Worm (Caenorhabditis elegans): Measurements from ENCODE around the gene gadr-4.

gadr-4 gene

DNA sequence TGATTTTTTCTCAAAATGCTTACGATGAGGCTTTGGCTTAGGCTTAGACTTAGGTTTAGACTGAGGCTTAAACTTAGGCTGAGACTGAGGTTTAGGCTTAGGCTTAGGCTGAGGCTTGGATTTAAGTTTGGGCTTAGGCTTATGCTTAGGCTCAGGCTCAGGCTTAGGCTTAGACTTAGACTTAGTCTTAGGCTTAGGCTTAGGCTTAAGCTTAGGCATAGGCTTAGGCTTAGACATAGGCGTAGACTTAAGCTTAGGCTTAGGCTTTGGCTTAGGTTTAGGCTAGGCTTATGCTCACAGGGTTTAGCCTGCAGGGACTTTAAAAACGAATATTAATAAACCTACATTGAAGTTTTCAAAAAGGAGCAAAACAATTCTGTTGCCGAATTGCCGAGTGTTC lies 19.5 kb upstream of the gadr-4 start:
- TF ChIP-seq blmp-1 (tag; optimal IDR thresholded peaks at IDR 0.05) (no peak), ham-2 (GFP tag; optimal IDR thresholded peaks at IDR 0.05) (peak; percentile 19), nhr-237 (tag; optimal IDR thresholded peaks at IDR 0.05) (no peak), ces-1 (GFP tag; optimal IDR thresholded peaks at IDR 0.05) (no peak), nhr-2 (tag; optimal IDR thresholded peaks at IDR 0.05) (no peak), pha-4 (tag; optimal IDR thresholded peaks at IDR 0.05) (no peak), flh-1 (GFP tag; optimal IDR thresholded peaks at IDR 0.05) (no peak), elt-1 (tag; optimal IDR thresholded peaks at IDR 0.05; ENCODE audit: borderline replicate concordance, insufficient read depth) (no peak)

DNA sequence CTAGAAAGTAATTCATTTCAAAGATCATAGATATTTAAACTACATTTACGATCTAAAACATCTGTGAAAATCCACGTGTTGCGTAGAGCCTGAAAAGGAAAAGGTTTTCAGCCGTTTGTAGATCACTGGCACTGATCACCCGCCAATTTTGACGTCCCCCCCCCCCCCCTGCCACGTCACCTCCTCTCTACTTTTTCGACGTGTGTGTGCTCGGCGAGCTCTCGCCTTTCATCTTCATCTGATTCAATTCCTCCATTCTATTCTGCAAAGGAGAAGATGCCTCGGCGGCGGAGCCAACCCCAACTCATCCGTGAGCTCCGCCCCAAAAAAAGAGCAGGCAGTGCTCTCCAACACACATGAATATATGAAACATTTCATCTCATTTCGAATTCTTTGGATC lies 18.8 kb upstream of the gadr-4 start:
- TF ChIP-seq ces-1 (GFP tag; optimal IDR thresholded peaks at IDR 0.05) (no peak), ceh-43 (GFP tag; optimal IDR thresholded peaks at IDR 0.05) (no peak), lin-13 (tag; optimal IDR thresholded peaks at IDR 0.05) (no peak), elt-3 (tag; optimal IDR thresholded peaks at IDR 0.05) (no peak), lin-32 (GFP tag; optimal IDR thresholded peaks at IDR 0.05) (no peak), sem-2 (GFP tag; optimal IDR thresholded peaks at IDR 0.05) (no peak), unc-120 (tag; optimal IDR thresholded peaks at IDR 0.05; ENCODE audit: poor library complexity, severe bottlenecking) (no peak)

DNA sequence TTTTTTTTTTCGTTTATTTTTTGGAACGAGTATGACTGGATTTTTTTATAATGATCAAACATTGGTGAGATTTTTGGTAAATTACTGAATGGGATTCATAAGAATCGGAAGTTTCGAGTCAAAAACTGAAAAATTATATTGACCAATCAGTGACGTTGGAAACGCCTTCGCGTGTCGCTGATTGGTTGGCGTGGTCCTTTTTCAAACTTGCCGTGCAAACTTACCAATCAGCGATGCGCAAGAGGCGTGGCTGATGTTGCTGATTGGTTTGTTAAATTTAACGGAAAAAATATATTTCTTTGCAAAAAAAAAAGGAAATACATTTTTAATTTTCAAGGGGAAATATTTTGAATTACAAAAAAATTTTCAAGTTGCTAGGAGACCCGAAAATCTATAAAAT lies 12.3 kb upstream of the gadr-4 start:
- TF ChIP-seq ceh-83 (GFP tag; optimal IDR thresholded peaks at IDR 0.05) (no peak), elt-3 (tag; optimal IDR thresholded peaks at IDR 0.05) (no peak), blmp-1 (tag; optimal IDR thresholded peaks at IDR 0.05) (no peak), unc-120 (tag; optimal IDR thresholded peaks at IDR 0.05; ENCODE audit: poor library complexity, severe bottlenecking) (no peak), mls-2 (tag; optimal IDR thresholded peaks at IDR 0.05) (no peak), ham-2 (GFP tag; optimal IDR thresholded peaks at IDR 0.05) (no peak)

DNA sequence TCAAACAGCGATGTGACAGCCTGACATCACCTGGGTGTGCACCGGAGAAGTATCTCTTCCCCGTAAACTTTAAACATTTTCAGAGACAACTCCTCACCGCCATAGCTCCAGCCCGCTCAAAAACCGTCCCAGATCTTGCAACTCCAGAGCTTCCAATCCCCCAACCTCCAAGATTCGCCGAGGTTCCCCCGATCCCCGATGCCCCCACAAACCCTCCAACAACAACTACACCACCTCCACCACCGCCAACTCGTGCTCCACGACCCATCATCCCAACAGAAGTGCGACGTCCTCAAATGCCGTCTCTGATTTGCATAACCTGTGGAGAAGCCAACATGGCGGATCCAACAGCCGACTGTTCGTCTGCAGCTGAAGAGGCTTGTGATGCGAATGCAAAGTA lies 8.7 kb upstream of the gadr-4 start:
- no peak for TF ChIP-seq sem-2 (GFP tag; optimal IDR thresholded peaks at IDR 0.05)
- TF ChIP-seq sptf-1 (tag; optimal IDR thresholded peaks at IDR 0.05) = no peak
- no peak for TF ChIP-seq ztf-11 (tag; optimal IDR thresholded peaks at IDR 0.05)
- TF ChIP-seq ceh-83 (GFP tag; optimal IDR thresholded peaks at IDR 0.05) = no peak
- no peak for TF ChIP-seq mep-1 (tag; optimal IDR thresholded peaks at IDR 0.05)
- no peak for TF ChIP-seq M03D4.4 (tag; optimal IDR thresholded peaks at IDR 0.05)
- TF ChIP-seq ceh-39 (tag; optimal IDR thresholded peaks at IDR 0.05) = no peak
- TF ChIP-seq nhr-2 (tag; optimal IDR thresholded peaks at IDR 0.05) = no peak
- no peak for TF ChIP-seq ceh-43 (GFP tag; optimal IDR thresholded peaks at IDR 0.05)
- TF ChIP-seq lsy-2 (tag; optimal IDR thresholded peaks at IDR 0.05) = no peak
- no peak for TF ChIP-seq hlh-1 (tag; optimal IDR thresholded peaks at IDR 0.05)
- TF ChIP-seq blmp-1 (tag; optimal IDR thresholded peaks at IDR 0.05) = no peak
- no peak for TF ChIP-seq mls-2 (tag; optimal IDR thresholded peaks at IDR 0.05)

DNA sequence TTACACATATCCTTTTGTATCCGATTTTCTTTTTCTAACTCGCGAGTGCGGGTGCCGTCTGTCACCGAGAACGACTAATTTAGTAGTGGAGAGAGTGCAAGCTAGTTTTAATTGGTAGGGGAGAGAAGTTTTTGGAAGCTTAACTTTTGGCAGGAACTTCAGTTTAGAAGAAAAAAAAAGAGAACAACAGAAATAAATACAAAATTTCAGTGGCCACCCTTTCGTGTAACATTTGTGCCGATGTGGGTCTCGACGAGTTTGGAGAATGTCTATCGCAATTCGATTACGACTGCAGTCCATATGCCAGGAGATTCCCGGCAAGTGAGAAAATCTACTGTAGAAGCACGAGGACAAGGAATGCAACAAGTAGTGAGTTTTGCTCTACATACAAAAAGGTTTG lies 5.8 kb upstream of the gadr-4 start:
- TF ChIP-seq zip-8 (tag; optimal IDR thresholded peaks at IDR 0.05) = no peak
- TF ChIP-seq unc-120 (tag; optimal IDR thresholded peaks at IDR 0.05; ENCODE audit: poor library complexity, severe bottlenecking) = no peak
- no peak for TF ChIP-seq bed-3 (GFP tag; optimal IDR thresholded peaks at IDR 0.05)
- TF ChIP-seq hlh-1 (tag; optimal IDR thresholded peaks at IDR 0.05) = no peak
- no peak for TF ChIP-seq nhr-76 (tag; optimal IDR thresholded peaks at IDR 0.05)

DNA sequence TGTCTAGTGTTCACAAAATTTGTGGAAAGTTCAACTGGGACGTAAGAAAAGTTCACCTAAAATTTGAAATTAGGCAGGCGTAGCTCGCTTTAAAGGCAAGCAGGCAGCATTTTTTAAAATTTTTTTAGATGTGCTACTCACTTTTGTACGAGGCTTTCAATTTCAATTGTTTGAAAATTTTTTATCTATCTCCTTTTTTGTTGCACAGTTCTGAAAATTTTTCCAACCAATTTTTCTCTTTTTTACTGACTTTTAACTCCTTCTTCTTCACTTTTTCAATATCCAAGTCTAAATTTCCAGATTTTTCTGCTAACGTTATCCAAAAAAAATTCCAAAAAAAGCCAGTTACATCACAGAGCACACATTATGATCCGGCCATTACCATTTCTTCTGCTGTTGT lies 4.9 kb upstream of the gadr-4 start, which contains the start of gene W06A11.1:
Gene W06A11.1, plus strand, starts transcription at position 301 of the 400 bp plus-strand sequence.
- TF ChIP-seq M03D4.4 (tag; optimal IDR thresholded peaks at IDR 0.05) (no peak), unc-120 (tag; optimal IDR thresholded peaks at IDR 0.05; ENCODE audit: poor library complexity, severe bottlenecking) (no peak), unc-39 (tag; optimal IDR thresholded peaks at IDR 0.05) (no peak), mab-5 (tag; optimal IDR thresholded peaks at IDR 0.05) (no peak), nhr-2 (tag; optimal IDR thresholded peaks at IDR 0.05) (no peak), blmp-1 (tag; optimal IDR thresholded peaks at IDR 0.05) (no peak), snpc-4 (tag; optimal IDR thresholded peaks at IDR 0.05) (no peak), nhr-76 (tag; optimal IDR thresholded peaks at IDR 0.05) (no peak), zip-8 (tag; optimal IDR thresholded peaks at IDR 0.05) (no peak), lsy-2 (tag; optimal IDR thresholded peaks at IDR 0.05) (no peak), mep-1 (tag; optimal IDR thresholded peaks at IDR 0.05) (no peak), ceh-43 (GFP tag; optimal IDR thresholded peaks at IDR 0.05) (no peak), ztf-11 (tag; optimal IDR thresholded peaks at IDR 0.05) (no peak), ces-1 (GFP tag; optimal IDR thresholded peaks at IDR 0.05) (no peak)
